Worm (Caenorhabditis elegans): ENCODE measurements around the gene clec-208.

DNA sequence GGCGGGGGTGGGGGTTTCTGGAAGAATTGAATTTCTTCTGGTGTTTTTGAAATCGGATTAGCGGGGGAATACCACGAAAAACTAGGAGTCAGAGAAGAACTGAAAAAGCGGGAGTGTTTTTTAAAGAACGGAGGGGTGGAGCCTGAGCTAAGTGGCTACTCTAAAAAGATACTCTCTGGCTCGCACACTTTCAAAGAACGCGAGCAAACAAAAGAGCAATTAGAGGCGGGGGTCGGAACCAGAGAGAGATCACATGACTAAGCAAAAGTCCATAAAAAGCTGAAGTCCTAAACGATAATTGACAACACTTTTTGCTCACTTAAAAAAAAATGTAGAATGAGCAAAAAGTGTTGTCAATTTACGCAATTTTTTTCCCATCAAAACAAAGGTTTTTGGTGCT lies 36.6 kb downstream of the clec-208 start:
- no peak for TF ChIP-seq dpl-1 (GFP tag; optimal IDR thresholded peaks at IDR 0.05)
- TF ChIP-seq mel-28 (tag; optimal IDR thresholded peaks at IDR 0.05; ENCODE audit: borderline replicate concordance) = no peak
- no peak for TF ChIP-seq Y79H2A.3 (GFP tag; conservative IDR thresholded peaks at IDR 0.05)
- no peak for TF ChIP-seq snpc-4 (GFP tag; optimal IDR thresholded peaks at IDR 0.05)
- no peak for TF ChIP-seq snpc-4 (tag; optimal IDR thresholded peaks at IDR 0.05)

Measured in whole organism, young adult.